Fruit fly (Drosophila melanogaster): Measurements from ENCODE around the gene chrb.

DNA sequence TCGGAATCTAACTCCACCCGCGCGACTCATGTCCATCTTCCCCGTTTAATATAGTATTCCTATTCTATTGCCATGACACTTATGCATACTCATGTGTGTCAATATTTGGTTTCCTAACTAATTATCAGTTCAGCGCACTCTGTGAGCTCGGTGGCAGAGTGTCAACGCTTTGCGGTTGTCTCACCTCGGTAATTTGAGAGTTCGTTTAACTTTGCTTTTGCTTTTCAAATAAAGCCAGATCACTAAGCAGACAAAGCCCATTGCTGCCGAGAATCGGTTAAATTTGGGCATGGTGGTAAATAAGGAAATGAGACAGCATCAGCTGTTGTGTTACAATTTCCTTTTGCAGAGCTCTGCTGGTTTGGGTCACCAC is 53.0 kb downstream of the chrb start:
- no peak for TF ChIP-seq fru (GFP tag; optimal IDR thresholded peaks at IDR 0.05)
- TF ChIP-seq Abd-B (GFP tag; optimal IDR thresholded peaks at IDR 0.05): no peak
- no peak for TF ChIP-seq foxo (GFP tag; optimal IDR thresholded peaks at IDR 0.05)
- TF ChIP-seq brk (GFP tag; optimal IDR thresholded peaks at IDR 0.05): no peak
- no peak for TF ChIP-seq lola (GFP tag; optimal IDR thresholded peaks at IDR 0.05)
- no peak for TF ChIP-seq usp (GFP tag; optimal IDR thresholded peaks at IDR 0.05)
- TF ChIP-seq Sp1 (GFP tag; optimal IDR thresholded peaks at IDR 0.05): no peak
- no peak for TF ChIP-seq Myc (optimal IDR thresholded peaks at IDR 0.05)
- no peak for TF ChIP-seq woc (GFP tag; optimal IDR thresholded peaks at IDR 0.05)
- no peak for TF ChIP-seq h (GFP tag; optimal IDR thresholded peaks at IDR 0.05)
